Worm (Caenorhabditis elegans) whole organism, L4 larva: Measurements from ENCODE around the gene pqn-42.

Source experiments
- F10B5.3 ChIP-seq: sonication (generic microtip); optimal IDR thresholded peaks from 2 replicates; lab custom pipeline; 2016; ENCODE audit warnings: mild to moderate bottlenecking, missing genetic modification characterization, missing compliant biosample characterization
- F26F4.8 ChIP-seq: fragments of 200-800 bp; sonication (Bioruptor generic); conservative IDR thresholded peaks from 2 replicates; pipeline ENCODE4 v1.3.6; 2022; ENCODE audit warnings: missing genetic modification characterization, missing compliant biosample characterization
- aly-2 ChIP-seq: sonication (generic microtip); optimal IDR thresholded peaks from 2 replicates; lab custom pipeline; 2018; ENCODE audit warnings: missing biosample characterization, missing genetic modification characterization
- fkh-10 ChIP-seq: fragments of 150-350 bp; optimal IDR thresholded peaks from 2 replicates; lab custom pipeline; 2014; ENCODE audit warnings: missing biosample characterization, missing genetic modification reagents, missing genetic modification characterization
- lin-29 ChIP-seq: fragments of 200-800 bp; sonication (Bioruptor generic); IDR thresholded peaks from 2 replicates; pipeline ENCODE4 v1.3.6; 2022; ENCODE audit warnings: missing genetic modification reagents, missing genetic modification characterization, missing compliant biosample characterization
- mdl-1 ChIP-seq, 2 experiments: fragments of 150-350 bp in 1 of 2; sonication (generic microtip) in 1 of 2; optimal IDR thresholded peaks; 2 replicates each; lab custom pipeline; 2014 to 2017; ENCODE audit warnings: missing biosample characterization in 2 of 2, missing genetic modification characterization in 2 of 2
- spr-3 ChIP-seq: fragments of 200-800 bp; sonication (Bioruptor generic); optimal IDR thresholded peaks from 2 replicates; lab custom pipeline; 2018; ENCODE audit warnings: mild to moderate bottlenecking, missing genetic modification characterization, missing compliant biosample characterization
- unc-39 ChIP-seq: sonication (generic microtip); optimal IDR thresholded peaks from 2 replicates; lab custom pipeline; 2017; ENCODE audit warnings: missing biosample characterization, missing genetic modification characterization
- zag-1 ChIP-seq: fragments of 150-350 bp; optimal IDR thresholded peaks from 2 replicates; lab custom pipeline; 2014; ENCODE audit warnings: missing biosample characterization, missing genetic modification characterization

DNA sequence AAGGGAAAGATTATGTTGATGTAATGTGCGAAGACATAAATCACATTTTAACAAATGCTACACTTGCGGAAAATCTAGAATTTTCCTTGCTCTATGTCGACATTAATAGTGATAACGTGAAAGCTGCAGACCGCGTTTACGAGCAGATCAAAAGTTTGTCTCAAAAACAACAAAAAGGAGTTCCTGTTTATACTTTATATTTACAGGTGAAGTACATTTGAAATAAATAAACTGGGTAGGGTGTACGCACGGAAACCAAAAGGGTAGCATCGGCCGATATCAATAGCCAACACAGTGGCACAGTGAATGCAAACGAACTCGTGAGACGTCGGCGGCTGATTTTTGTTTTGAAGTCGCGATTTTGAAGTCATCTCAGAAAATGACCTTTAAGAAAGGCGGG is 36.4 kb downstream of the pqn-42 start:
- TF ChIP-seq fkh-10, result no peak
- TF ChIP-seq zag-1 (tag; lab: Kevin White, UChicago), result no peak
- TF ChIP-seq lin-29 (GFP tag; lab: Robert Waterston, UW), result no peak
- no peak for TF ChIP-seq F10B5.3 (tag; lab: Kevin White, UChicago)
- no peak for TF ChIP-seq F26F4.8 (GFP tag; lab: Robert Waterston, UW)
- no peak for TF ChIP-seq mdl-1 (tag; optimal IDR thresholded peaks at IDR 0.05; lab: Kevin White, UChicago)
- no peak for TF ChIP-seq aly-2 (tag; lab: Kevin White, UChicago)
- no peak for TF ChIP-seq spr-3 (GFP tag; lab: Kevin White, UChicago)
- TF ChIP-seq unc-39, result no peak
